Worm (Caenorhabditis elegans) whole organism, L1 larva: ENCODE measurements around the gene trpp-3.
A peak's percentile ranks its signal among the peaks of the same experiment; 100 is the strongest.

Experiments used
- C04F5.9 ChIP-seq: sonication (generic microtip); optimal IDR thresholded peaks from 2 replicates; lab custom pipeline; 2016; ENCODE audit warnings: missing genetic modification characterization, missing compliant biosample characterization
- C16A3.4 ChIP-seq: fragments of 150-350 bp; optimal IDR thresholded peaks from 2 replicates; lab custom pipeline; 2014; ENCODE audit warnings: missing biosample characterization, missing genetic modification characterization
- C34B4.2 ChIP-seq: sonication (generic microtip); optimal IDR thresholded peaks from 2 replicates; lab custom pipeline; 2017; ENCODE audit warnings: mild to moderate bottlenecking, missing genetic modification characterization, missing compliant biosample characterization
- F16B12.6 ChIP-seq: fragments of 150-350 bp; optimal IDR thresholded peaks from 2 replicates; lab custom pipeline; 2014; ENCODE audit warnings: missing biosample characterization, missing genetic modification characterization
- aly-2 ChIP-seq: fragments of 150-350 bp; optimal IDR thresholded peaks from 2 replicates; lab custom pipeline; 2014; ENCODE audit warnings: missing biosample characterization, missing genetic modification characterization
- ama-1 ChIP-seq: fragments of 150-350 bp; optimal IDR thresholded peaks from 2 replicates; lab custom pipeline; 2014
- blmp-1 ChIP-seq: fragments of 150-350 bp; optimal IDR thresholded peaks from 2 replicates; lab custom pipeline; 2014; ENCODE audit warnings: missing biosample characterization, missing genetic modification characterization
- ceh-63 ChIP-seq: fragments of 200-800 bp; sonication (Bioruptor generic); optimal IDR thresholded peaks from 2 replicates; lab custom pipeline; 2018; ENCODE audit warnings: mild to moderate bottlenecking, missing genetic modification characterization, missing compliant biosample characterization
- ceh-88 ChIP-seq: fragments of 200-800 bp; sonication (Bioruptor generic); IDR thresholded peaks from 2 replicates; pipeline ENCODE4 v1.3.6; 2022; ENCODE audit warnings: missing genetic modification characterization, missing compliant biosample characterization
- ces-1 ChIP-seq: fragments of 150-350 bp; optimal IDR thresholded peaks from 2 replicates; lab custom pipeline; 2014; ENCODE audit warnings: missing biosample characterization, missing genetic modification reagents, missing genetic modification characterization
- dpl-1 ChIP-seq, 3 experiments: fragments of 150-350 bp in 2 of 3; sonication (generic microtip) in 1 of 3; optimal IDR thresholded peaks; 2 replicates each; lab custom pipeline; 2014 to 2017; ENCODE audit warnings: missing biosample characterization in 3 of 3, missing genetic modification characterization in 3 of 3, missing genetic modification reagents in 3 of 3
- dsc-1 ChIP-seq: sonication (generic microtip); optimal IDR thresholded peaks from 2 replicates; lab custom pipeline; 2016; ENCODE audit warnings: mild to moderate bottlenecking, missing genetic modification characterization, missing compliant biosample characterization
- efl-1 ChIP-seq, 4 experiments: fragments of 150-350 bp; optimal IDR thresholded peaks in 3 of 4; peaks in 1 of 4; 1 replicate in 1 of 4; 2 replicates in 3 of 4; lab custom pipeline; 2014; ENCODE audit warnings: missing biosample characterization in 2 of 4, missing genetic modification characterization in 2 of 4, missing genetic modification reagents in 2 of 4
- efl-3 ChIP-seq: fragments of 200-800 bp; sonication (Bioruptor generic); optimal IDR thresholded peaks from 2 replicates; lab custom pipeline; 2018; ENCODE audit warnings: mild to moderate bottlenecking, missing genetic modification characterization, missing compliant biosample characterization
- egl-13 ChIP-seq: sonication (generic microtip); optimal IDR thresholded peaks from 2 replicates; lab custom pipeline; 2016; ENCODE audit warnings: missing genotype, missing genetic modification reagents, missing genetic modification characterization, missing compliant biosample characterization
- elt-2 ChIP-seq: sonication (generic microtip); optimal IDR thresholded peaks from 2 replicates; lab custom pipeline; 2016; ENCODE audit warnings: missing genetic modification characterization, mild to moderate bottlenecking, inconsistent platforms, missing compliant biosample characterization, missing genetic modification reagents
- ets-5 ChIP-seq: fragments of 200-800 bp; sonication (Bioruptor generic); IDR thresholded peaks from 2 replicates; pipeline ENCODE4 v1.3.6; 2022; ENCODE audit warnings: missing genetic modification characterization, missing compliant biosample characterization
- fkh-4 ChIP-seq: sonication (generic microtip); optimal IDR thresholded peaks from 2 replicates; lab custom pipeline; 2016; ENCODE audit warnings: missing compliant biosample characterization, missing genetic modification characterization, borderline replicate concordance
- fkh-8 ChIP-seq: sonication (generic microtip); optimal IDR thresholded peaks from 2 replicates; lab custom pipeline; 2016; ENCODE audit warnings: mild to moderate bottlenecking, missing genetic modification characterization, missing compliant biosample characterization
- fos-1 ChIP-seq: fragments of 150-350 bp; optimal IDR thresholded peaks from 2 replicates; lab custom pipeline; 2014; ENCODE audit warnings: missing biosample characterization, missing genetic modification characterization
- grh-1 ChIP-seq: fragments of 200-800 bp; sonication (Bioruptor generic); IDR thresholded peaks from 2 replicates; pipeline ENCODE4 v1.3.6; 2022; ENCODE audit warnings: missing genetic modification reagents, missing genetic modification characterization, missing compliant biosample characterization
- hlh-17 ChIP-seq: fragments of 200-800 bp; sonication (Bioruptor generic); optimal IDR thresholded peaks from 2 replicates; lab custom pipeline; 2018; ENCODE audit warnings: missing genetic modification characterization, mild to moderate bottlenecking, missing compliant biosample characterization, moderate library complexity, borderline replicate concordance
- hpl-2 ChIP-seq: fragments of 150-350 bp; optimal IDR thresholded peaks from 2 replicates; lab custom pipeline; 2014; ENCODE audit warnings: missing biosample characterization, missing genetic modification reagents, missing genetic modification characterization
- irx-1 ChIP-seq: sonication (generic microtip); optimal IDR thresholded peaks from 2 replicates; lab custom pipeline; 2016; ENCODE audit warnings: missing genetic modification characterization, missing compliant biosample characterization
- isw-1 ChIP-seq: fragments of 200-800 bp; sonication (Bioruptor generic); IDR thresholded peaks from 2 replicates; pipeline ENCODE4 v1.3.6; 2022; ENCODE audit warnings: missing genetic modification characterization, missing compliant biosample characterization
- lin-13 ChIP-seq: fragments of 150-350 bp; optimal IDR thresholded peaks from 2 replicates; lab custom pipeline; 2014; ENCODE audit warnings: missing biosample characterization, missing genetic modification reagents, missing genetic modification characterization
- lin-14 ChIP-seq: fragments of 200-800 bp; sonication (Bioruptor generic); optimal IDR thresholded peaks from 2 replicates; lab custom pipeline; 2018; ENCODE audit warnings: mild to moderate bottlenecking, missing genetic modification characterization, moderate library complexity, missing compliant biosample characterization
- lin-15B ChIP-seq: fragments of 150-350 bp; sonication (generic microtip); optimal IDR thresholded peaks from 3 replicates; lab custom pipeline; 2014; ENCODE audit warnings: missing biosample characterization, missing genetic modification characterization
- lin-35 ChIP-seq, 2 experiments: fragments of 150-350 bp; optimal IDR thresholded peaks; 2 replicates each; lab custom pipeline; 2014; ENCODE audit warnings: missing biosample characterization in 2 of 2, missing genetic modification characterization in 2 of 2, missing genetic modification reagents in 2 of 2
- lir-3 ChIP-seq: sonication (generic microtip); optimal IDR thresholded peaks from 2 replicates; lab custom pipeline; 2016; ENCODE audit warnings: mild to moderate bottlenecking, missing genetic modification characterization, moderate library complexity, missing compliant biosample characterization; ENCODE audit not compliant: poor library complexity
- mab-9 ChIP-seq: fragments of 200-800 bp; sonication (Bioruptor generic); IDR thresholded peaks from 2 replicates; pipeline ENCODE4 v1.3.6; 2022; ENCODE audit warnings: missing genetic modification reagents, missing genetic modification characterization, missing compliant biosample characterization
- nhr-11 ChIP-seq: fragments of 150-350 bp; optimal IDR thresholded peaks from 2 replicates; lab custom pipeline; 2014; ENCODE audit warnings: missing biosample characterization, missing genetic modification characterization
- nhr-19 ChIP-seq: fragments of 200-800 bp; sonication (Bioruptor generic); conservative IDR thresholded peaks from 2 replicates; pipeline ENCODE4 v1.3.6; 2022; ENCODE audit warnings: missing genetic modification characterization, missing compliant biosample characterization
- nhr-47 ChIP-seq: sonication (generic microtip); optimal IDR thresholded peaks from 2 replicates; lab custom pipeline; 2016; ENCODE audit warnings: mild to moderate bottlenecking, missing genetic modification characterization, moderate library complexity, missing compliant biosample characterization
- nhr-71 ChIP-seq: sonication (generic microtip); optimal IDR thresholded peaks from 2 replicates; lab custom pipeline; 2016; ENCODE audit warnings: mild to moderate bottlenecking, missing genetic modification characterization, moderate library complexity, missing compliant biosample characterization
- nhr-77 ChIP-seq: fragments of 150-350 bp; optimal IDR thresholded peaks from 2 replicates; lab custom pipeline; 2014; ENCODE audit warnings: missing biosample characterization, missing genetic modification characterization
- nhr-85 ChIP-seq: sonication (generic microtip); peaks from one replicate; lab custom pipeline; 2016; ENCODE audit warnings: missing genetic modification characterization, inconsistent platforms, missing compliant biosample characterization
- pag-3 ChIP-seq: sonication (generic microtip); optimal IDR thresholded peaks from 2 replicates; lab custom pipeline; 2017; ENCODE audit warnings: missing genetic modification characterization, mild to moderate bottlenecking, missing compliant biosample characterization, antibody characterized with exemption, borderline replicate concordance; ENCODE audit not compliant: insufficient read depth
- rnt-1 ChIP-seq: sonication (generic microtip); optimal IDR thresholded peaks from 2 replicates; lab custom pipeline; 2016; ENCODE audit warnings: mild to moderate bottlenecking, missing genetic modification characterization, moderate library complexity, missing compliant biosample characterization
- skn-1 ChIP-seq: fragments of 150-350 bp; optimal IDR thresholded peaks from 2 replicates; lab custom pipeline; 2014; ENCODE audit warnings: missing biosample characterization, missing genetic modification characterization
- snpc-4 ChIP-seq: fragments of 150-350 bp; optimal IDR thresholded peaks from 2 replicates; lab custom pipeline; 2014; ENCODE audit warnings: missing biosample characterization, missing genetic modification characterization
- snu-23 ChIP-seq: sonication (generic microtip); optimal IDR thresholded peaks from 2 replicates; lab custom pipeline; 2016; ENCODE audit warnings: missing genetic modification characterization, missing compliant biosample characterization
- swsn-7 ChIP-seq: sonication (generic microtip); optimal IDR thresholded peaks from 2 replicates; lab custom pipeline; 2016; ENCODE audit warnings: missing genetic modification characterization, missing compliant biosample characterization
- tbx-2 ChIP-seq: sonication (generic microtip); optimal IDR thresholded peaks from 2 replicates; lab custom pipeline; 2016; ENCODE audit warnings: missing genetic modification characterization, missing compliant biosample characterization
- unc-130 ChIP-seq: fragments of 150-350 bp; optimal IDR thresholded peaks from 2 replicates; lab custom pipeline; 2017; ENCODE audit warnings: missing biosample characterization, missing genetic modification characterization, inconsistent platforms
- unc-62 ChIP-seq: fragments of 150-350 bp; optimal IDR thresholded peaks from 2 replicates; lab custom pipeline; 2014; ENCODE audit warnings: missing biosample characterization, missing genetic modification reagents, missing genetic modification characterization
- vab-15 ChIP-seq: sonication (generic microtip); optimal IDR thresholded peaks from 2 replicates; lab custom pipeline; 2017; ENCODE audit warnings: missing genotype, mild to moderate bottlenecking, missing genetic modification characterization, missing compliant biosample characterization
- xbp-1 ChIP-seq: sonication (generic microtip); optimal IDR thresholded peaks from 2 replicates; lab custom pipeline; 2016; ENCODE audit warnings: missing genetic modification characterization, missing compliant biosample characterization
- zag-1 ChIP-seq: fragments of 150-350 bp; optimal IDR thresholded peaks from 2 replicates; lab custom pipeline; 2014; ENCODE audit warnings: missing biosample characterization, missing genetic modification characterization
- ztf-11 ChIP-seq, 2 experiments: sonication (generic microtip); optimal IDR thresholded peaks; 2 replicates each; lab custom pipeline; 2016 to 2017; ENCODE audit warnings: missing genetic modification characterization in 2 of 2, missing biosample characterization in 1 of 2, missing compliant biosample characterization in 1 of 2
- ztf-4 ChIP-seq: fragments of 150-350 bp; optimal IDR thresholded peaks from 2 replicates; lab custom pipeline; 2014; ENCODE audit warnings: missing biosample characterization, missing genetic modification characterization

trpp-3 gene

ce11 chrIII:9521410-9522090 lies 3.8 kb upstream of the trpp-3 start, which contains the start of the genes clu-1 and prp-40 (continued):
- peak; percentile 94 for TF ChIP-seq nhr-85
- TF ChIP-seq egl-13 (tag; lab: Kevin White, UChicago): peak; percentile 71
- TF ChIP-seq pag-3 (tag; lab: Kevin White, UChicago): no peak
- TF ChIP-seq nhr-47 (tag; lab: Kevin White, UChicago): peak; percentile 93
- peak; percentile 77 for TF ChIP-seq fkh-4 (tag; lab: Kevin White, UChicago)
- TF ChIP-seq lin-35 (GFP tag; optimal IDR thresholded peaks at IDR 0.05; lab: Kevin White, UChicago): peak; percentile 90 to 93
- TF ChIP-seq swsn-7: peak; percentile 91
- no peak for TF ChIP-seq blmp-1
- TF ChIP-seq efl-1 (optimal IDR thresholded peaks at IDR 0.05; lab: Kevin White, UChicago): peak; percentile 88 to 89
- peak; percentile 82 to 98 for TF ChIP-seq efl-1 (GFP tag; optimal IDR thresholded peaks at IDR 0.05 in 1 of 2; lab: Kevin White, UChicago)
- TF ChIP-seq dsc-1 (tag; lab: Kevin White, UChicago): peak; percentile 98
- TF ChIP-seq ztf-11 (tag; optimal IDR thresholded peaks at IDR 0.05; lab: Kevin White, UChicago): peak in 1 of 2 experiments; percentile 37
- TF ChIP-seq fkh-8 (tag; lab: Kevin White, UChicago): peak; percentile 86
- TF ChIP-seq lir-3 (tag; lab: Kevin White, UChicago): peak; percentile 65
- TF ChIP-seq unc-62 (GFP tag; lab: Kevin White, UChicago): no peak
- TF ChIP-seq tbx-2: peak; percentile 92
- TF ChIP-seq ceh-63 (GFP tag; lab: Kevin White, UChicago): no peak
- TF ChIP-seq C34B4.2 (tag; lab: Kevin White, UChicago): no peak
- peak; percentile 72 for TF ChIP-seq F16B12.6 (tag; lab: Kevin White, UChicago)
- peak; percentile 90 for TF ChIP-seq lin-14 (GFP tag; lab: Kevin White, UChicago)
- peak; percentile 83 to 87 (median 86) for TF ChIP-seq dpl-1 (GFP tag; optimal IDR thresholded peaks at IDR 0.05; lab: Kevin White, UChicago)
- peak; percentile 43 for TF ChIP-seq nhr-11 (tag; lab: Kevin White, UChicago)
- TF ChIP-seq ama-1: no peak
- TF ChIP-seq hpl-2 (GFP tag; lab: Kevin White, UChicago): peak; percentile 70
- TF ChIP-seq mab-9 (GFP tag; lab: Robert Waterston, UW): peak; percentile 76
- no peak for TF ChIP-seq ces-1 (GFP tag; lab: Kevin White, UChicago)
- TF ChIP-seq snpc-4 (tag; lab: Kevin White, UChicago): peak; percentile 78
- peak; percentile 90 for TF ChIP-seq xbp-1 (tag; lab: Kevin White, UChicago)
- TF ChIP-seq efl-3 (GFP tag; lab: Kevin White, UChicago): no peak
- peak; percentile 56 for TF ChIP-seq elt-2 (tag; lab: Kevin White, UChicago)
- peak; percentile 78 for TF ChIP-seq grh-1
- TF ChIP-seq lin-13 (GFP tag; lab: Kevin White, UChicago): peak; percentile 89
- TF ChIP-seq ceh-88 (GFP tag; lab: Robert Waterston, UW): no peak
- TF ChIP-seq lin-15B (tag; lab: Kevin White, UChicago): peak; percentile 93
- TF ChIP-seq ets-5 (GFP tag; lab: Robert Waterston, UW): no peak
- peak; percentile 83 for TF ChIP-seq ztf-4
- TF ChIP-seq zag-1 (tag; lab: Kevin White, UChicago): no peak
- no peak for TF ChIP-seq hlh-17
- TF ChIP-seq unc-130 (tag; lab: Kevin White, UChicago): peak; percentile 88
- TF ChIP-seq nhr-77 (tag; lab: Kevin White, UChicago): peak; percentile 81
- TF ChIP-seq snu-23 (GFP tag; lab: Kevin White, UChicago): peak; percentile 95
- TF ChIP-seq nhr-19 (GFP tag; lab: Robert Waterston, UW): peak; percentile 89
- TF ChIP-seq rnt-1 (tag; lab: Kevin White, UChicago): peak; percentile 95
- peak; percentile 78 for TF ChIP-seq skn-1 (tag; lab: Kevin White, UChicago)
- peak; percentile 94 for TF ChIP-seq nhr-71 (tag; lab: Kevin White, UChicago)
- TF ChIP-seq irx-1 (tag; lab: Kevin White, UChicago): peak; percentile 77
- peak; percentile 70 for TF ChIP-seq C04F5.9 (tag; lab: Kevin White, UChicago)
- no peak for TF ChIP-seq vab-15
- peak; percentile 94 for TF ChIP-seq C16A3.4 (tag; lab: Kevin White, UChicago)
- TF ChIP-seq isw-1 (GFP tag; lab: Robert Waterston, UW): peak; percentile 88
- peak; percentile 86 for TF ChIP-seq fos-1 (tag; lab: Kevin White, UChicago)
- TF ChIP-seq aly-2 (tag; lab: Kevin White, UChicago): peak; percentile 83
